Worm (Caenorhabditis elegans) whole organism, young adult: ENCODE data around the gene C17C3.15.

Source experiments
- B0261.1 ChIP-seq: sonication (generic microtip); optimal IDR thresholded peaks from 2 replicates; lab custom pipeline; 2016; ENCODE audit warnings: mild to moderate bottlenecking, missing genetic modification characterization, moderate library complexity, missing compliant biosample characterization
- C06A6.2 ChIP-seq: fragments of 200-800 bp; sonication (Bioruptor generic); conservative IDR thresholded peaks from 2 replicates; pipeline ENCODE4 v1.3.6; 2022; ENCODE audit warnings: missing genetic modification characterization, missing compliant biosample characterization
- F10E7.11 ChIP-seq: sonication (generic microtip); optimal IDR thresholded peaks from 2 replicates; lab custom pipeline; 2017; ENCODE audit warnings: mild to moderate bottlenecking, missing genetic modification characterization, moderate library complexity, missing compliant biosample characterization
- F22D6.2 ChIP-seq: sonication (generic microtip); optimal IDR thresholded peaks from 2 replicates; lab custom pipeline; 2016; ENCODE audit warnings: mild to moderate bottlenecking, missing genetic modification characterization, missing compliant biosample characterization
- F52B5.7 ChIP-seq: sonication (generic microtip); optimal IDR thresholded peaks from 2 replicates; lab custom pipeline; 2016; ENCODE audit warnings: mild to moderate bottlenecking, missing genetic modification characterization, missing compliant biosample characterization
- F55B11.4 ChIP-seq: sonication (generic microtip); optimal IDR thresholded peaks from 2 replicates; lab custom pipeline; 2016; ENCODE audit warnings: missing compliant biosample characterization, missing genetic modification characterization, borderline replicate concordance; ENCODE audit not compliant: insufficient read depth
- F57A8.1 ChIP-seq: fragments of 200-800 bp; sonication (Bioruptor generic); optimal IDR thresholded peaks from 2 replicates; lab custom pipeline; 2018; ENCODE audit warnings: mild to moderate bottlenecking, missing genetic modification characterization, moderate library complexity, missing compliant biosample characterization
- F57C9.4 ChIP-seq: sonication (generic microtip); optimal IDR thresholded peaks from 2 replicates; lab custom pipeline; 2017; ENCODE audit warnings: mild to moderate bottlenecking, missing genetic modification characterization, missing compliant biosample characterization
- T07F8.4 ChIP-seq: sonication (generic microtip); optimal IDR thresholded peaks from 2 replicates; lab custom pipeline; 2016; ENCODE audit warnings: mild to moderate bottlenecking, missing genetic modification characterization, moderate library complexity, missing compliant biosample characterization
- T26A5.8 ChIP-seq: sonication (generic microtip); optimal IDR thresholded peaks from 2 replicates; lab custom pipeline; 2016; ENCODE audit warnings: missing genetic modification characterization, missing compliant biosample characterization
- Y67H2A.10 ChIP-seq: fragments of 200-800 bp; sonication (Bioruptor generic); conservative IDR thresholded peaks from 2 replicates; pipeline ENCODE4 v1.3.6; 2022; ENCODE audit warnings: missing genetic modification reagents, missing genetic modification characterization, missing compliant biosample characterization
- Y95B8A.8 ChIP-seq: fragments of 200-800 bp; sonication (Bioruptor generic); IDR thresholded peaks from 2 replicates; pipeline ENCODE4 v1.3.6; 2022; ENCODE audit warnings: missing genetic modification reagents, missing genetic modification characterization, missing compliant biosample characterization
- ama-1 ChIP-seq, 3 experiments: fragments of 150-350 bp in 1 of 3; sonication (generic microtip) in 2 of 3; optimal IDR thresholded peaks; 2 replicates each; lab custom pipeline; 2014 to 2018; ENCODE audit warnings: missing biosample characterization in 2 of 3, missing genetic modification characterization in 2 of 3, missing genetic modification reagents in 2 of 3
- aptf-2 ChIP-seq: fragments of 200-800 bp; sonication (Bioruptor generic); conservative IDR thresholded peaks from 2 replicates; pipeline ENCODE4 v1.3.6; 2022; ENCODE audit warnings: missing genetic modification reagents, missing genetic modification characterization, missing compliant biosample characterization
- athp-1 ChIP-seq: sonication (generic microtip); optimal IDR thresholded peaks from 2 replicates; lab custom pipeline; 2017; ENCODE audit warnings: mild to moderate bottlenecking, missing genetic modification characterization, missing compliant biosample characterization
- attf-3 ChIP-seq: fragments of 200-800 bp; sonication (Bioruptor generic); conservative IDR thresholded peaks from 2 replicates; pipeline ENCODE4 v1.3.6; 2022; ENCODE audit warnings: missing genetic modification reagents, missing genetic modification characterization, missing compliant biosample characterization
- attf-5 ChIP-seq: fragments of 200-800 bp; sonication (Bioruptor generic); optimal IDR thresholded peaks from 2 replicates; lab custom pipeline; 2018; ENCODE audit warnings: mild to moderate bottlenecking, missing genetic modification characterization, missing compliant biosample characterization
- attf-6 ChIP-seq: fragments of 200-800 bp; sonication (Bioruptor generic); IDR thresholded peaks from 2 replicates; pipeline ENCODE4 v1.3.6; 2022; ENCODE audit warnings: missing genetic modification reagents, missing genetic modification characterization, missing compliant biosample characterization
- bed-1 ChIP-seq: fragments of 200-800 bp; sonication (Bioruptor generic); IDR thresholded peaks from 2 replicates; pipeline ENCODE4 v1.3.6; 2022; ENCODE audit warnings: missing genetic modification reagents, missing genetic modification characterization, missing compliant biosample characterization
- cebp-2 ChIP-seq: fragments of 200-800 bp; sonication (Bioruptor generic); IDR thresholded peaks from 2 replicates; pipeline ENCODE4 v1.3.6; 2022; ENCODE audit warnings: missing genetic modification characterization, missing compliant biosample characterization
- ceh-40 ChIP-seq: fragments of 200-800 bp; sonication (Bioruptor generic); IDR thresholded peaks from 2 replicates; pipeline ENCODE4 v1.3.6; 2022; ENCODE audit warnings: missing genetic modification characterization, missing compliant biosample characterization
- chd-7 ChIP-seq: sonication (generic microtip); optimal IDR thresholded peaks from 2 replicates; lab custom pipeline; 2016; ENCODE audit warnings: mild to moderate bottlenecking, missing genetic modification characterization, moderate library complexity, missing compliant biosample characterization
- die-1 ChIP-seq: sonication (generic microtip); optimal IDR thresholded peaks from 2 replicates; lab custom pipeline; 2016; ENCODE audit warnings: missing genotype, mild to moderate bottlenecking, missing genetic modification characterization, missing compliant biosample characterization
- dox-1 ChIP-seq: fragments of 200-800 bp; sonication (Bioruptor generic); IDR thresholded peaks from 2 replicates; pipeline ENCODE4 v1.3.6; 2022; ENCODE audit warnings: missing genetic modification reagents, missing genetic modification characterization, missing compliant biosample characterization
- efl-1 ChIP-seq: fragments of 150-350 bp; optimal IDR thresholded peaks from 2 replicates; lab custom pipeline; 2014; ENCODE audit warnings: missing biosample characterization, missing genetic modification reagents, missing genetic modification characterization
- egl-44 ChIP-seq: fragments of 200-800 bp; sonication (Bioruptor generic); IDR thresholded peaks from 2 replicates; pipeline ENCODE4 v1.3.6; 2022; ENCODE audit warnings: missing genetic modification reagents, missing genetic modification characterization, missing compliant biosample characterization
- hlh-26 ChIP-seq: fragments of 200-800 bp; sonication (Bioruptor generic); conservative IDR thresholded peaks from 2 replicates; pipeline ENCODE4 v1.3.6; 2022; ENCODE audit warnings: missing genetic modification reagents, missing genetic modification characterization, missing compliant biosample characterization
- hmg-1.2 ChIP-seq: fragments of 200-800 bp; sonication (Bioruptor generic); IDR thresholded peaks from 2 replicates; pipeline ENCODE4 v1.3.6; 2022; ENCODE audit warnings: missing genetic modification reagents, missing genetic modification characterization, missing compliant biosample characterization
- hmg-20 ChIP-seq: fragments of 200-800 bp; sonication (Bioruptor generic); IDR thresholded peaks from 2 replicates; pipeline ENCODE4 v1.3.6; 2022; ENCODE audit warnings: missing genetic modification reagents, missing genetic modification characterization, missing compliant biosample characterization
- hrde-1 ChIP-seq: sonication (generic microtip); optimal IDR thresholded peaks from 2 replicates; lab custom pipeline; 2016; ENCODE audit warnings: missing genetic modification characterization, mild to moderate bottlenecking, missing compliant biosample characterization, moderate library complexity, missing genotype, missing genetic modification reagents, borderline replicate concordance
- let-526 ChIP-seq: fragments of 200-800 bp; sonication (Bioruptor generic); IDR thresholded peaks from 2 replicates; pipeline ENCODE4 v1.3.6; 2022; ENCODE audit warnings: missing genetic modification reagents, missing genetic modification characterization, missing compliant biosample characterization
- let-607 ChIP-seq, 2 experiments: fragments of 200-800 bp in 1 of 2; sonication (Bioruptor generic) in 1 of 2; sonication (generic microtip) in 1 of 2; optimal IDR thresholded peaks; 2 replicates each; lab custom pipeline; 2016 to 2018; ENCODE audit warnings: mild to moderate bottlenecking in 2 of 2, missing compliant biosample characterization in 2 of 2, missing genetic modification characterization in 2 of 2, moderate library complexity in 2 of 2, missing genotype in 1 of 2
- lin-40 ChIP-seq: sonication (generic microtip); optimal IDR thresholded peaks from 2 replicates; lab custom pipeline; 2016; ENCODE audit warnings: missing genetic modification characterization, mild to moderate bottlenecking, missing compliant biosample characterization, missing genotype, missing genetic modification reagents
- lir-1 ChIP-seq: fragments of 200-800 bp; sonication (Bioruptor generic); conservative IDR thresholded peaks from 2 replicates; pipeline ENCODE4 v1.3.6; 2022; ENCODE audit warnings: missing genetic modification reagents, missing genetic modification characterization, missing compliant biosample characterization
- madf-10 ChIP-seq: sonication (generic microtip); optimal IDR thresholded peaks from 2 replicates; lab custom pipeline; 2016; ENCODE audit warnings: mild to moderate bottlenecking, missing genetic modification characterization, missing compliant biosample characterization
- madf-3 ChIP-seq: fragments of 200-800 bp; sonication (Bioruptor generic); IDR thresholded peaks from 2 replicates; pipeline ENCODE4 v1.3.6; 2022; ENCODE audit warnings: missing genetic modification reagents, missing genetic modification characterization, missing compliant biosample characterization
- mxl-1 ChIP-seq: sonication (generic microtip); optimal IDR thresholded peaks from 2 replicates; lab custom pipeline; 2016; ENCODE audit warnings: missing genetic modification characterization, missing compliant biosample characterization
- nfya-2 ChIP-seq: fragments of 200-800 bp; sonication (Bioruptor generic); IDR thresholded peaks from 2 replicates; pipeline ENCODE4 v1.3.6; 2022; ENCODE audit warnings: missing genetic modification reagents, missing genetic modification characterization, missing compliant biosample characterization
- nhr-120 ChIP-seq: fragments of 200-800 bp; sonication (Bioruptor generic); IDR thresholded peaks from 2 replicates; pipeline ENCODE4 v1.3.6; 2022; ENCODE audit warnings: missing genetic modification characterization, missing compliant biosample characterization
- rec-8 ChIP-seq, 2 experiments: sonication (generic microtip); optimal IDR thresholded peaks; 2 replicates each; lab custom pipeline; 2016; ENCODE audit warnings: mild to moderate bottlenecking in 2 of 2, missing genetic modification characterization in 2 of 2, missing genetic modification reagents in 2 of 2, missing genotype in 2 of 2, missing biosample characterization in 1 of 2, missing compliant biosample characterization in 1 of 2, moderate library complexity in 1 of 2
- repo-1 ChIP-seq: sonication (generic microtip); optimal IDR thresholded peaks from 2 replicates; lab custom pipeline; 2017; ENCODE audit warnings: mild to moderate bottlenecking, missing genetic modification characterization, missing compliant biosample characterization
- rpc-1 ChIP-seq, 2 experiments: fragments of 150-350 bp in 1 of 2; sonication (generic microtip) in 1 of 2; optimal IDR thresholded peaks; 2 replicates each; lab custom pipeline; 2014 to 2018; ENCODE audit warnings: missing biosample characterization in 1 of 2, missing genetic modification characterization in 1 of 2, missing genetic modification reagents in 1 of 2, missing genotype in 1 of 2
- snpc-4 ChIP-seq, 5 experiments: fragments of 150-350 bp in 1 of 5; sonication (generic microtip) in 4 of 5; optimal IDR thresholded peaks; 2 replicates each; lab custom pipeline; 2014 to 2018; ENCODE audit warnings: missing genetic modification characterization in 5 of 5, missing biosample characterization in 3 of 5, antibody characterized with exemption in 2 of 5, mild to moderate bottlenecking in 2 of 5, missing compliant biosample characterization in 2 of 5, missing genotype in 2 of 5, moderate library complexity in 2 of 5, missing genetic modification reagents in 1 of 5
- somi-1 ChIP-seq: fragments of 200-800 bp; sonication (Bioruptor generic); optimal IDR thresholded peaks from 2 replicates; lab custom pipeline; 2018; ENCODE audit warnings: mild to moderate bottlenecking, missing genetic modification characterization, missing compliant biosample characterization
- tbp1 ChIP-seq: fragments of 200-800 bp; sonication (Bioruptor generic); optimal IDR thresholded peaks from 2 replicates; lab custom pipeline; 2018; ENCODE audit warnings: mild to moderate bottlenecking, missing genetic modification characterization, missing compliant biosample characterization
- tlf-1 ChIP-seq: fragments of 200-800 bp; sonication (Bioruptor generic); optimal IDR thresholded peaks from 2 replicates; lab custom pipeline; 2018; ENCODE audit warnings: mild to moderate bottlenecking, missing genetic modification characterization, missing compliant biosample characterization
- ztf-26 ChIP-seq: sonication (generic microtip); optimal IDR thresholded peaks from 2 replicates; lab custom pipeline; 2017; ENCODE audit warnings: missing genetic modification characterization, missing compliant biosample characterization
- ztf-6 ChIP-seq: fragments of 200-800 bp; sonication (Bioruptor generic); IDR thresholded peaks from 2 replicates; pipeline ENCODE4 v1.3.6; 2022; ENCODE audit warnings: missing genetic modification reagents, missing genetic modification characterization, missing compliant biosample characterization

Gene C17C3.15

DNA sequence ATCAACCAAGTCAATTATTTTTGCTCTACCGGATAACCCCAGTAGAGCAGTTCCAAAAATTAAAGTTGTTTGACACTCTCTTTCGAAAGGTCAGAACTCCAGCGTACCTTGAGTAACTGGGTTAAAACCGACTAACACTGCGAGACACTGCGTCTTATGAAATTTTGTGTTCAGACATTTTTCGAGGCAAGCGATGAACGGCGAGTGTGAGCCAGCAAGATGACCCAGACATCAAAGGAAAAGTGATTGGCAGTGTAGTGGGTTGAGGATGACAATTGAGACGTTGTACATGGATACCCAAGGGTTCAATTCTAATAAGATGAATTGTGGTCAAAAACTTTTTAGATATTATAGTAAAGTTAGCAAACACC lies 26.3 kb upstream of the C17C3.15 start (continued):
- TF ChIP-seq F55B11.4 (tag; lab: Kevin White, UChicago), result no peak
- TF ChIP-seq attf-6 (GFP tag; lab: Robert Waterston, UW), result peak; percentile 98
- TF ChIP-seq ztf-26 (tag; lab: Kevin White, UChicago), result no peak
- peak; percentile 32 for TF ChIP-seq F22D6.2 (tag; lab: Kevin White, UChicago)
- TF ChIP-seq nfya-2 (GFP tag; lab: Robert Waterston, UW), result no peak
- peak; percentile 78 for TF ChIP-seq C06A6.2 (GFP tag; lab: Robert Waterston, UW)
- no peak for TF ChIP-seq hrde-1 (tag; lab: Kevin White, UChicago)
- no peak for TF ChIP-seq rpc-1 (optimal IDR thresholded peaks at IDR 0.05; lab: Kevin White, UChicago)
- TF ChIP-seq rpc-1 (tag; optimal IDR thresholded peaks at IDR 0.05; lab: Kevin White, UChicago), result no peak
- TF ChIP-seq ztf-6, result no peak
- TF ChIP-seq hlh-26 (GFP tag; lab: Robert Waterston, UW), result no peak
- TF ChIP-seq ama-1 (optimal IDR thresholded peaks at IDR 0.05; lab: Kevin White, UChicago), result peak; percentile 98
- TF ChIP-seq ama-1 (GFP tag; optimal IDR thresholded peaks at IDR 0.05; lab: Kevin White, UChicago), result no peak
- TF ChIP-seq aptf-2 (GFP tag; lab: Robert Waterston, UW), result no peak
- TF ChIP-seq nhr-120, result no peak
- no peak for TF ChIP-seq rec-8 (tag; optimal IDR thresholded peaks at IDR 0.05; lab: Kevin White, UChicago)
- peak; percentile 34 for TF ChIP-seq attf-5 (GFP tag; lab: Kevin White, UChicago)
- TF ChIP-seq repo-1 (tag; lab: Kevin White, UChicago), result no peak
- TF ChIP-seq cebp-2 (GFP tag; lab: Robert Waterston, UW), result no peak
- no peak for TF ChIP-seq Y95B8A.8
- no peak for TF ChIP-seq madf-3 (GFP tag; lab: Robert Waterston, UW)
- TF ChIP-seq F57A8.1, result no peak
- TF ChIP-seq chd-7 (tag; lab: Kevin White, UChicago), result no peak
- TF ChIP-seq F52B5.7 (tag; lab: Kevin White, UChicago), result no peak
- TF ChIP-seq bed-1 (GFP tag; lab: Robert Waterston, UW), result no peak
- TF ChIP-seq dox-1 (GFP tag; lab: Robert Waterston, UW), result peak; percentile 14; the same call in 1 of the 2 replicates
- no peak for TF ChIP-seq athp-1 (tag; lab: Kevin White, UChicago)
- peak; percentile 74 for TF ChIP-seq tbp1
- no peak; the same call in 1 of the 2 replicates for TF ChIP-seq Y67H2A.10 (GFP tag; lab: Robert Waterston, UW)
- TF ChIP-seq die-1 (tag; lab: Kevin White, UChicago), result no peak
- no peak for TF ChIP-seq T07F8.4 (tag; lab: Kevin White, UChicago)
- no peak for TF ChIP-seq lin-40 (tag; lab: Kevin White, UChicago)
- TF ChIP-seq F10E7.11 (tag; lab: Kevin White, UChicago), result no peak
- no peak for TF ChIP-seq B0261.1 (tag; lab: Kevin White, UChicago)
- peak; percentile 62; the same call in 1 of the 2 replicates for TF ChIP-seq egl-44 (GFP tag; lab: Robert Waterston, UW)
- peak; percentile 93 for TF ChIP-seq snpc-4 (GFP tag; optimal IDR thresholded peaks at IDR 0.05; lab: Kevin White, UChicago)
- peak; percentile 98 to 99 (median 98) for TF ChIP-seq snpc-4 (tag; optimal IDR thresholded peaks at IDR 0.05; lab: Kevin White, UChicago)
- no peak for TF ChIP-seq madf-10
- TF ChIP-seq attf-3 (GFP tag; lab: Robert Waterston, UW), result peak; percentile 49
- TF ChIP-seq let-607 (tag; optimal IDR thresholded peaks at IDR 0.05; lab: Kevin White, UChicago), result no peak
- no peak for TF ChIP-seq let-526 (GFP tag; lab: Robert Waterston, UW)
- no peak for TF ChIP-seq ceh-40
- no peak for TF ChIP-seq lir-1
- no peak for TF ChIP-seq mxl-1 (tag; lab: Kevin White, UChicago)
- no peak for TF ChIP-seq F57C9.4
- TF ChIP-seq T26A5.8 (tag; lab: Kevin White, UChicago), result no peak
- no peak for TF ChIP-seq somi-1 (GFP tag; lab: Kevin White, UChicago)
- 0 out of 2 replicates have a peak, but pooled peaks have one; percentile 27 for TF ChIP-seq hmg-20
- TF ChIP-seq tlf-1 (GFP tag; lab: Kevin White, UChicago), result no peak
- TF ChIP-seq efl-1, result no peak
- TF ChIP-seq hmg-1.2 (GFP tag; lab: Robert Waterston, UW), result peak; percentile 53
